Worm (Caenorhabditis elegans): ENCODE measurements around the gene mml-1.

The mml-1 gene

ce11 chrIII:7369394-7370024, 5.0 kb downstream of the mml-1 start:
- no peak for TF ChIP-seq ama-1 (optimal IDR thresholded peaks at IDR 0.05)
- TF ChIP-seq tbx-11 (GFP tag; IDR thresholded peaks at IDR 0.05) = 0 out of 2 replicates have a peak, but pooled peaks have one; percentile 40

ce11 chrIII:7367012-7367760, 7.3 kb downstream of the mml-1 start, which contains the start of the genes T20B12.5 and T20B12.4:
TSS of gene T20B12.5 (minus strand) at chrIII:7367112.
TSS of gene T20B12.4 (plus strand) at chrIII:7367710.
- no peak for TF ChIP-seq ama-1 (optimal IDR thresholded peaks at IDR 0.05)
- no peak for TF ChIP-seq ets-7 (tag; optimal IDR thresholded peaks at IDR 0.05)
- no peak for TF ChIP-seq tbx-37 (GFP tag; conservative IDR thresholded peaks at IDR 0.05)
- TF ChIP-seq hmg-4 (GFP tag; optimal IDR thresholded peaks at IDR 0.05) = no peak
- no peak for TF ChIP-seq hmbx-1 (tag; optimal IDR thresholded peaks at IDR 0.05)
- TF ChIP-seq hnd-1 (tag; optimal IDR thresholded peaks at IDR 0.05) = no peak
- TF ChIP-seq scrt-1 (GFP tag; IDR thresholded peaks at IDR 0.05) = no peak
- TF ChIP-seq tbx-11 (GFP tag; IDR thresholded peaks at IDR 0.05) = no peak

ce11 chrIII:7365602-7366001, 8.9 kb downstream of the mml-1 start, which contains the start of gene F08F8.11:
TSS of gene F08F8.11 (plus strand) at chrIII:7365902.
- TF ChIP-seq aly-1 (tag; optimal IDR thresholded peaks at IDR 0.05) (no peak), ceh-36 (tag; optimal IDR thresholded peaks at IDR 0.05) (no peak), tra-4 (tag; optimal IDR thresholded peaks at IDR 0.05) (no peak), flt-1 (GFP tag; IDR thresholded peaks at IDR 0.05) (no peak), ceh-13 (GFP tag; optimal IDR thresholded peaks at IDR 0.05) (no peak), F13C5.2 (tag; optimal IDR thresholded peaks at IDR 0.05) (no peak)

- no peak for TF ChIP-seq hnd-1 (tag; optimal IDR thresholded peaks at IDR 0.05)
- TF ChIP-seq ceh-36 (tag; optimal IDR thresholded peaks at IDR 0.05) = no peak
- TF ChIP-seq tbx-37 (GFP tag; conservative IDR thresholded peaks at IDR 0.05) = no peak
- TF ChIP-seq F13C5.2 (tag; optimal IDR thresholded peaks at IDR 0.05) = no peak
- TF ChIP-seq ets-7 (tag; optimal IDR thresholded peaks at IDR 0.05) = no peak
- no peak for TF ChIP-seq B0310.2 (tag; optimal IDR thresholded peaks at IDR 0.05)
- TF ChIP-seq ama-1 (optimal IDR thresholded peaks at IDR 0.05) = no peak
- no peak for TF ChIP-seq aly-1 (tag; optimal IDR thresholded peaks at IDR 0.05)
- no peak for TF ChIP-seq tra-4 (tag; optimal IDR thresholded peaks at IDR 0.05)
- no peak for TF ChIP-seq pes-1 (GFP tag; IDR thresholded peaks at IDR 0.05)
- TF ChIP-seq hmg-4 (GFP tag; optimal IDR thresholded peaks at IDR 0.05) = no peak
- TF ChIP-seq hmbx-1 (tag; optimal IDR thresholded peaks at IDR 0.05) = no peak
- TF ChIP-seq sea-1 (GFP tag; conservative IDR thresholded peaks at IDR 0.05) = no peak
- no peak for TF ChIP-seq scrt-1 (GFP tag; IDR thresholded peaks at IDR 0.05)
- no peak for TF ChIP-seq tbx-11 (GFP tag; IDR thresholded peaks at IDR 0.05)
Measured at ce11 chrIII:7359037-7359548, 15.4 kb downstream of the mml-1 start, which contains the start of the genes eco-1 and hmgr-1. TSS of gene eco-1 (minus strand) at chrIII:7359095. TSS of gene hmgr-1 (plus strand) at chrIII:7359498.

ce11 chrIII:7358627-7359026, 15.9 kb downstream of the mml-1 start:
- TF ChIP-seq ceh-36 (tag; optimal IDR thresholded peaks at IDR 0.05) (no peak), hmbx-1 (tag; optimal IDR thresholded peaks at IDR 0.05) (no peak), flt-1 (GFP tag; IDR thresholded peaks at IDR 0.05) (no peak), tbx-37 (GFP tag; conservative IDR thresholded peaks at IDR 0.05) (no peak), hmg-4 (GFP tag; optimal IDR thresholded peaks at IDR 0.05) (no peak), pes-1 (GFP tag; IDR thresholded peaks at IDR 0.05) (no peak), tra-4 (tag; optimal IDR thresholded peaks at IDR 0.05) (no peak), F13C5.2 (tag; optimal IDR thresholded peaks at IDR 0.05) (no peak), ceh-13 (GFP tag; optimal IDR thresholded peaks at IDR 0.05) (no peak), hnd-1 (tag; optimal IDR thresholded peaks at IDR 0.05) (no peak), aly-1 (tag; optimal IDR thresholded peaks at IDR 0.05) (no peak), B0310.2 (tag; optimal IDR thresholded peaks at IDR 0.05) (no peak), ama-1 (optimal IDR thresholded peaks at IDR 0.05) (no peak)

- TF ChIP-seq tra-4 (tag; optimal IDR thresholded peaks at IDR 0.05) (no peak), F13C5.2 (tag; optimal IDR thresholded peaks at IDR 0.05) (no peak), sea-1 (GFP tag; conservative IDR thresholded peaks at IDR 0.05) (no peak), tbx-37 (GFP tag; conservative IDR thresholded peaks at IDR 0.05) (no peak), ceh-13 (GFP tag; optimal IDR thresholded peaks at IDR 0.05) (no peak), tbx-11 (GFP tag; IDR thresholded peaks at IDR 0.05) (no peak), scrt-1 (GFP tag; IDR thresholded peaks at IDR 0.05) (no peak), ceh-36 (tag; optimal IDR thresholded peaks at IDR 0.05) (no peak), hnd-1 (tag; optimal IDR thresholded peaks at IDR 0.05) (no peak), flt-1 (GFP tag; IDR thresholded peaks at IDR 0.05) (no peak), hmbx-1 (tag; optimal IDR thresholded peaks at IDR 0.05) (no peak), hmg-4 (GFP tag; optimal IDR thresholded peaks at IDR 0.05) (no peak), ets-7 (tag; optimal IDR thresholded peaks at IDR 0.05) (no peak)
Measured at ce11 chrIII:7357356-7357755, 17.2 kb downstream of the mml-1 start, which contains the start of gene F08F8.10. TSS of gene F08F8.10 (minus strand) at chrIII:7357393.

ce11 chrIII:7353871-7354270, 20.7 kb downstream of the mml-1 start, which contains the start of gene F08F8.9:
TSS of gene F08F8.9 (minus strand) at chrIII:7353971.
- TF ChIP-seq F13C5.2 (tag; optimal IDR thresholded peaks at IDR 0.05) (no peak), hnd-1 (tag; optimal IDR thresholded peaks at IDR 0.05) (no peak), tbx-11 (GFP tag; IDR thresholded peaks at IDR 0.05) (no peak), hmg-4 (GFP tag; optimal IDR thresholded peaks at IDR 0.05) (no peak), scrt-1 (GFP tag; IDR thresholded peaks at IDR 0.05) (no peak), ama-1 (optimal IDR thresholded peaks at IDR 0.05) (no peak), flt-1 (GFP tag; IDR thresholded peaks at IDR 0.05) (no peak), sea-1 (GFP tag; conservative IDR thresholded peaks at IDR 0.05) (no peak), B0310.2 (tag; optimal IDR thresholded peaks at IDR 0.05) (no peak), ets-7 (tag; optimal IDR thresholded peaks at IDR 0.05) (no peak)
